Worm (Caenorhabditis elegans) whole organism, early embryonic: ENCODE results near the gene srt-48.

Source experiments
- B0310.2 ChIP-seq: sonication (generic microtip); optimal IDR thresholded peaks from 2 replicates; lab custom pipeline; 2016; ENCODE audit warnings: mild to moderate bottlenecking, missing genetic modification characterization, missing compliant biosample characterization
- F13C5.2 ChIP-seq: sonication (generic microtip); optimal IDR thresholded peaks from 2 replicates; lab custom pipeline; 2017; ENCODE audit warnings: mild to moderate bottlenecking, missing genetic modification characterization, inconsistent platforms, missing compliant biosample characterization
- aly-1 ChIP-seq: sonication (generic microtip); optimal IDR thresholded peaks from 2 replicates; lab custom pipeline; 2016; ENCODE audit warnings: missing genetic modification characterization, missing compliant biosample characterization
- ama-1 ChIP-seq: fragments of 150-350 bp; optimal IDR thresholded peaks from 2 replicates; lab custom pipeline; 2014
- ceh-13 ChIP-seq: fragments of 200-800 bp; sonication (Bioruptor generic); optimal IDR thresholded peaks from 2 replicates; lab custom pipeline; 2018; ENCODE audit warnings: mild to moderate bottlenecking, missing genetic modification characterization, missing compliant biosample characterization
- ceh-36 ChIP-seq: sonication (generic microtip); optimal IDR thresholded peaks from 2 replicates; lab custom pipeline; 2016; ENCODE audit warnings: missing genetic modification characterization, inconsistent platforms, missing compliant biosample characterization
- ets-7 ChIP-seq: sonication (generic microtip); optimal IDR thresholded peaks from 2 replicates; lab custom pipeline; 2016; ENCODE audit warnings: missing genotype, missing genetic modification characterization, missing compliant biosample characterization
- flt-1 ChIP-seq: fragments of 200-800 bp; sonication (Bioruptor generic); IDR thresholded peaks from 2 replicates; pipeline ENCODE4 v1.3.6; 2022; ENCODE audit warnings: missing genetic modification characterization, missing compliant biosample characterization
- hmbx-1 ChIP-seq: sonication (generic microtip); optimal IDR thresholded peaks from 2 replicates; lab custom pipeline; 2016; ENCODE audit warnings: mild to moderate bottlenecking, missing genetic modification characterization, missing compliant biosample characterization
- hmg-4 ChIP-seq: fragments of 200-800 bp; sonication (Bioruptor generic); optimal IDR thresholded peaks from 2 replicates; lab custom pipeline; 2018; ENCODE audit warnings: mild to moderate bottlenecking, missing genetic modification characterization, missing compliant biosample characterization
- hnd-1 ChIP-seq: sonication (generic microtip); optimal IDR thresholded peaks from 2 replicates; lab custom pipeline; 2016; ENCODE audit warnings: missing genetic modification characterization, missing compliant biosample characterization
- pes-1 ChIP-seq: fragments of 200-800 bp; sonication (Bioruptor generic); IDR thresholded peaks from 2 replicates; pipeline ENCODE4 v1.3.6; 2022; ENCODE audit warnings: missing genetic modification reagents, missing genetic modification characterization, missing compliant biosample characterization
- scrt-1 ChIP-seq: fragments of 200-800 bp; sonication (Bioruptor generic); IDR thresholded peaks from 2 replicates; pipeline ENCODE4 v1.3.6; 2022; ENCODE audit warnings: missing genetic modification characterization, missing compliant biosample characterization
- sea-1 ChIP-seq: fragments of 200-800 bp; sonication (Bioruptor generic); conservative IDR thresholded peaks from 2 replicates; pipeline ENCODE4 v1.3.6; 2022; ENCODE audit warnings: missing genetic modification characterization, missing compliant biosample characterization
- tbx-11 ChIP-seq: fragments of 200-800 bp; sonication (Bioruptor generic); IDR thresholded peaks from 2 replicates; pipeline ENCODE4 v1.3.6; 2022; ENCODE audit warnings: missing genetic modification characterization, missing compliant biosample characterization
- tbx-37 ChIP-seq: fragments of 200-800 bp; sonication (Bioruptor generic); conservative IDR thresholded peaks from 2 replicates; pipeline ENCODE4 v1.3.6; 2022; ENCODE audit warnings: missing genetic modification reagents, missing genetic modification characterization, missing compliant biosample characterization
- tra-4 ChIP-seq: sonication (generic microtip); optimal IDR thresholded peaks from 2 replicates; lab custom pipeline; 2017; ENCODE audit warnings: missing genetic modification characterization, missing compliant biosample characterization

The srt-48 gene

ce11 chrIV:15036974-15037373 lies 31.7 kb downstream of the srt-48 start, which contains the start of gene eef-1B.2:
TSS of gene eef-1B.2 (plus strand) at chrIV:15037331.
- peak; percentile 31 for TF ChIP-seq ama-1 (lab: Kevin White, UChicago)
- TF ChIP-seq scrt-1 (GFP tag; lab: Robert Waterston, UW) = no peak
- no peak for TF ChIP-seq tra-4

- TF ChIP-seq flt-1 (GFP tag; lab: Robert Waterston, UW) (no peak), hmg-4 (GFP tag; lab: Kevin White, UChicago) (no peak), tra-4 (no peak), tbx-11 (GFP tag; lab: Robert Waterston, UW) (no peak), tbx-37 (no peak), ceh-13 (no peak)
These were observed 39.2 kb downstream of the srt-48 start for ce11 chrIV:15029565-15029964.

- TF ChIP-seq tbx-11 (GFP tag; lab: Robert Waterston, UW) (no peak), tra-4 (no peak), ets-7 (tag; lab: Kevin White, UChicago) (no peak), ama-1 (lab: Kevin White, UChicago) (no peak), aly-1 (tag; lab: Kevin White, UChicago) (no peak), flt-1 (GFP tag; lab: Robert Waterston, UW) (no peak), ceh-36 (tag; lab: Kevin White, UChicago) (no peak), hmg-4 (GFP tag; lab: Kevin White, UChicago) (no peak), ceh-13 (no peak)
These were observed 39.8 kb downstream of the srt-48 start, which contains the start of gene Y41E3.8 for ce11 chrIV:15028891-15029290. TSS of gene Y41E3.8 (minus strand) at chrIV:15028978.

DNA sequence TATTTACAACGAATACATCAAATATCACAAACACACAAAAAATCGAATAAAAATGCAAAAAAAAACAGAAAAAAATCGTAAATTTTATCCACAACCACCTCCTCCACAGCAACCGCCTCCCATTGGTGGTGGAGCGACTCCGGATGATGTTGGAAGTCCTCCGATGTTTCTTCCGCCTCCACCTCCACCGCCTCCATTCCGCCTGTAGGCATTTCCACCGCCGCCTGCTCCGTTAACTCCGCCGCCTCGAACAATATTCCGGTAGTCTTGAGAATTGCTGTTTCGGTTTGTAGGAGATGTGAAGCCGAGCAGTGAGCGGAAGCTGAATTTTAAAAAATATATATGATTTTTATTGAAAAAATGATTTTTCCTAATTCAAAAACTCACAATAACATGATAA lies 40.3 kb downstream of the srt-48 start:
- no peak for TF ChIP-seq ceh-36 (tag; lab: Kevin White, UChicago)
- no peak for TF ChIP-seq hmbx-1 (tag; lab: Kevin White, UChicago)
- TF ChIP-seq pes-1 (GFP tag; lab: Robert Waterston, UW) = no peak
- no peak for TF ChIP-seq tbx-11 (GFP tag; lab: Robert Waterston, UW)
- TF ChIP-seq aly-1 (tag; lab: Kevin White, UChicago) = no peak
- no peak for TF ChIP-seq B0310.2
- no peak for TF ChIP-seq sea-1
- no peak for TF ChIP-seq tra-4

DNA sequence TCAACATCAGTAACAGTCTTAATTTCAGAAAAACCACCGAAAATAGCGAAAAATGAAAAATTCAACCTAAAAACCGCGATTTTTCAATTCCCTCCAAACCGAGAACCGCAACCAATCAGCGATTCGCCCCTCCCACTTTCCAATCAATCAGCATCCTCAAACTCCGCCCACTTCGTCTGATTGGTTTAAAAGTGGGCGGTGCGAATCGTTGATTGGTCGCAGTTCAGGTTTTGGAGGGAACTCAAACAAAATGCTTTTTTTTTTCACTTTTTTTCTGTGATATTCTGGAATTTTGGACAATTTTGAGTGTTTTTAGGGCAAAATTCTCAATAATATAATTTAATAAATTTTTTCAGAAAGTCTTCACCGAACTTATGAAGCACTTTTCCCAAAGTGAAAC lies 40.8 kb downstream of the srt-48 start:
- TF ChIP-seq aly-1 (tag; lab: Kevin White, UChicago) = no peak
- no peak for TF ChIP-seq scrt-1 (GFP tag; lab: Robert Waterston, UW)
- TF ChIP-seq ama-1 (lab: Kevin White, UChicago) = no peak
- TF ChIP-seq ceh-36 (tag; lab: Kevin White, UChicago) = no peak
- TF ChIP-seq pes-1 (GFP tag; lab: Robert Waterston, UW) = no peak
- TF ChIP-seq hmg-4 (GFP tag; lab: Kevin White, UChicago) = no peak
- TF ChIP-seq tbx-11 (GFP tag; lab: Robert Waterston, UW) = no peak
- TF ChIP-seq hnd-1 (tag; lab: Kevin White, UChicago) = no peak
- TF ChIP-seq B0310.2 = no peak
- no peak for TF ChIP-seq tbx-37

ce11 chrIV:15027334-15027733 lies 41.4 kb downstream of the srt-48 start:
- TF ChIP-seq scrt-1 (GFP tag; lab: Robert Waterston, UW) (no peak), ama-1 (lab: Kevin White, UChicago) (no peak), ets-7 (tag; lab: Kevin White, UChicago) (no peak), hmg-4 (GFP tag; lab: Kevin White, UChicago) (no peak), F13C5.2 (tag; lab: Kevin White, UChicago) (no peak), tbx-11 (GFP tag; lab: Robert Waterston, UW) (no peak), tra-4 (no peak)

- TF ChIP-seq tra-4 (no peak), flt-1 (GFP tag; lab: Robert Waterston, UW) (no peak), scrt-1 (GFP tag; lab: Robert Waterston, UW) (no peak), ceh-36 (tag; lab: Kevin White, UChicago) (no peak), sea-1 (no peak), hnd-1 (tag; lab: Kevin White, UChicago) (no peak), F13C5.2 (tag; lab: Kevin White, UChicago) (peak; percentile 46), ets-7 (tag; lab: Kevin White, UChicago) (no peak)
These were observed 43.3 kb downstream of the srt-48 start, which contains the start of gene fcd-2 for ce11 chrIV:15025384-15025783. TSS of gene fcd-2 (plus strand) at chrIV:15025710.

DNA sequence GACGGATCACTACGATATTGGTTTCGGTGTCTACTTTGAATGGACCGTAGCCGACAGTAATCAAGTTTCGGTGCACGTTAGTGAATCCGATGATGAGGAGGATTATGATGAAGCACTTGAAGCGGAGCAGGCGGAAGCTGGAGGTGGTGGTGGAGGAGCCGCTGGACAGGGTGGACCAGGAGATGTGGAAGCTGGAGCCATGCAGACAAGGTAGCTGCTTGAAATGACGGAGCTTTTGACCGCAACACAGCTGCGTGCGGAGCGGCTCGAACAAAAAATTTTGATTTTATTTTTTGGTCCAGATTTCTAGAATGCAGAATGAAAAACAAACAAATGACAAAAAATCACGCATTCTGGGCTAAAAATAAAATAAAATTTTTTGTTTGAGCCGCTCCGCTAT lies 44.3 kb downstream of the srt-48 start:
- TF ChIP-seq ets-7 (tag; lab: Kevin White, UChicago) (no peak), flt-1 (GFP tag; lab: Robert Waterston, UW) (no peak), hnd-1 (tag; lab: Kevin White, UChicago) (no peak), B0310.2 (no peak), hmbx-1 (tag; lab: Kevin White, UChicago) (no peak), ama-1 (lab: Kevin White, UChicago) (no peak), tbx-37 (no peak), ceh-36 (tag; lab: Kevin White, UChicago) (no peak), sea-1 (no peak), ceh-13 (no peak), pes-1 (GFP tag; lab: Robert Waterston, UW) (no peak), tra-4 (no peak), tbx-11 (GFP tag; lab: Robert Waterston, UW) (no peak), scrt-1 (GFP tag; lab: Robert Waterston, UW) (no peak), F13C5.2 (tag; lab: Kevin White, UChicago) (no peak), aly-1 (tag; lab: Kevin White, UChicago) (no peak)
